Fruit fly (Drosophila melanogaster) whole organism, prepupa: Measurements from ENCODE around the gene Pph13.

Source experiments
- Blimp-1 ChIP-seq: fragments of 200-800 bp; sonication (Bioruptor generic); optimal IDR thresholded peaks from 3 replicates; lab custom pipeline; 2017; ENCODE audit warnings: missing biosample characterization, missing genetic modification characterization, mild to moderate bottlenecking, moderate library complexity, missing genetic modification reagents
- CG10669 ChIP-seq: fragments of 200-800 bp; sonication (Bioruptor generic); optimal IDR thresholded peaks from 3 replicates; lab custom pipeline; 2018; ENCODE audit warnings: missing biosample characterization, mild to moderate bottlenecking, missing genetic modification characterization, moderate library complexity
- CG11762 ChIP-seq: fragments of 200-800 bp; sonication (Bioruptor generic); optimal IDR thresholded peaks from 3 replicates; lab custom pipeline; 2016; ENCODE audit warnings: missing biosample characterization, missing genetic modification characterization; ENCODE audit not compliant: insufficient read depth
- CG16779 ChIP-seq: fragments of 200-800 bp; sonication (Bioruptor generic); optimal IDR thresholded peaks from 3 replicates; lab custom pipeline; 2017; ENCODE audit warnings: missing biosample characterization, mild to moderate bottlenecking, missing genetic modification characterization
- CG3032 ChIP-seq: fragments of 200-800 bp; optimal IDR thresholded peaks from 2 replicates; lab custom pipeline; 2019; ENCODE audit warnings: missing biosample characterization, mild to moderate bottlenecking, missing genetic modification characterization, moderate library complexity
- CG34406 ChIP-seq: fragments of 200-800 bp; sonication (Bioruptor generic); optimal IDR thresholded peaks from 3 replicates; lab custom pipeline; 2016; ENCODE audit warnings: missing biosample characterization, missing genetic modification characterization
- CG4318 ChIP-seq: fragments of 200-800 bp; sonication (Bioruptor generic); optimal IDR thresholded peaks from 3 replicates; lab custom pipeline; 2017; ENCODE audit warnings: missing biosample characterization, mild to moderate bottlenecking, missing genetic modification characterization
- CG6163 ChIP-seq: fragments of 200-800 bp; sonication (Bioruptor generic); IDR thresholded peaks from 3 replicates; pipeline ENCODE4 v1.3.6; 2022; ENCODE audit warnings: missing biosample characterization, missing genetic modification characterization
- CG6276 ChIP-seq: fragments of 200-800 bp; sonication (Bioruptor generic); optimal IDR thresholded peaks from 2 replicates; lab custom pipeline; 2017; ENCODE audit warnings: missing biosample characterization, mild to moderate bottlenecking, missing genetic modification characterization
- CG6792 ChIP-seq: fragments of 200-800 bp; sonication (Bioruptor generic); optimal IDR thresholded peaks from 3 replicates; lab custom pipeline; 2016; ENCODE audit warnings: missing biosample characterization, missing genetic modification characterization
- CG6808 ChIP-seq: fragments of 200-800 bp; sonication (Bioruptor generic); optimal IDR thresholded peaks from 3 replicates; lab custom pipeline; 2017; ENCODE audit warnings: missing biosample characterization, missing genetic modification characterization, mild to moderate bottlenecking, moderate library complexity, missing genetic modification reagents
- CG6854 ChIP-seq: fragments of 200-800 bp; sonication (Bioruptor generic); optimal IDR thresholded peaks from 2 replicates; lab custom pipeline; 2017; ENCODE audit warnings: missing biosample characterization, mild to moderate bottlenecking, missing genetic modification characterization
- CG7368 ChIP-seq: fragments of 200-800 bp; sonication (Bioruptor generic); optimal IDR thresholded peaks from 3 replicates; lab custom pipeline; 2016; ENCODE audit warnings: missing biosample characterization, missing genetic modification characterization
- CG8119 ChIP-seq: fragments of 200-800 bp; sonication (Bioruptor generic); IDR thresholded peaks from 3 replicates; pipeline ENCODE4 v1.3.6; 2022; ENCODE audit warnings: missing biosample characterization, missing genetic modification characterization
- CG8632 ChIP-seq: fragments of 200-800 bp; sonication (Bioruptor generic); optimal IDR thresholded peaks from 3 replicates; lab custom pipeline; 2016; ENCODE audit warnings: missing biosample characterization, missing genetic modification characterization
- CG9139 ChIP-seq: fragments of 200-800 bp; sonication (Bioruptor generic); optimal IDR thresholded peaks from 3 replicates; lab custom pipeline; 2017; ENCODE audit warnings: missing biosample characterization, mild to moderate bottlenecking, missing genetic modification characterization
- Eip75B ChIP-seq: fragments of 200-800 bp; sonication (Bioruptor generic); optimal IDR thresholded peaks from 3 replicates; lab custom pipeline; 2016; ENCODE audit warnings: missing biosample characterization, missing genetic modification characterization
- Eip78C ChIP-seq: fragments of 200-800 bp; sonication (Bioruptor generic); peaks from one replicate; lab custom pipeline; 2016; ENCODE audit warnings: missing biosample characterization, missing genetic modification characterization
- Ets21C ChIP-seq: fragments of 200-800 bp; sonication (Bioruptor generic); optimal IDR thresholded peaks from 3 replicates; lab custom pipeline; 2016; ENCODE audit warnings: missing biosample characterization, missing genetic modification characterization
- Hr4 ChIP-seq: fragments of 200-800 bp; sonication (Bioruptor generic); optimal IDR thresholded peaks from 3 replicates; lab custom pipeline; 2016; ENCODE audit warnings: missing biosample characterization, missing genetic modification characterization
- Lpt ChIP-seq: fragments of 200-800 bp; sonication (Bioruptor generic); optimal IDR thresholded peaks from 3 replicates; lab custom pipeline; 2016; ENCODE audit warnings: missing biosample characterization, missing genetic modification characterization
- Met ChIP-seq: fragments of 200-800 bp; sonication (Bioruptor generic); optimal IDR thresholded peaks from 3 replicates; lab custom pipeline; 2016; ENCODE audit warnings: missing biosample characterization, missing genetic modification characterization
- OdsH ChIP-seq: fragments of 200-800 bp; sonication (Bioruptor generic); optimal IDR thresholded peaks from 3 replicates; lab custom pipeline; 2016; ENCODE audit warnings: missing biosample characterization, missing genetic modification characterization
- acj6 ChIP-seq: fragments of 200-800 bp; sonication (Bioruptor generic); optimal IDR thresholded peaks from 3 replicates; lab custom pipeline; 2016; ENCODE audit warnings: missing biosample characterization, missing genetic modification characterization
- cyc ChIP-seq: fragments of 200-800 bp; sonication (Bioruptor generic); optimal IDR thresholded peaks from 3 replicates; lab custom pipeline; 2016; ENCODE audit warnings: missing biosample characterization, missing genetic modification characterization
- eg ChIP-seq: fragments of 200-800 bp; sonication (Bioruptor generic); IDR thresholded peaks from 3 replicates; pipeline ENCODE4 v1.3.6; 2022; ENCODE audit warnings: missing biosample characterization, missing genetic modification characterization
- esn ChIP-seq: fragments of 200-800 bp; sonication (Bioruptor generic); optimal IDR thresholded peaks from 2 replicates; lab custom pipeline; 2016; ENCODE audit warnings: missing biosample characterization, mild to moderate bottlenecking, missing genetic modification characterization, moderate library complexity
- fd85E ChIP-seq: fragments of 200-800 bp; sonication (Bioruptor generic); optimal IDR thresholded peaks from 3 replicates; lab custom pipeline; 2016; ENCODE audit warnings: missing biosample characterization, missing genetic modification characterization
- fkh ChIP-seq: fragments of 200-800 bp; sonication (Bioruptor generic); optimal IDR thresholded peaks from 3 replicates; lab custom pipeline; 2017; ENCODE audit warnings: missing biosample characterization, mild to moderate bottlenecking, missing genetic modification characterization, moderate library complexity
- lz ChIP-seq: fragments of 200-800 bp; sonication (Bioruptor generic); optimal IDR thresholded peaks from 3 replicates; lab custom pipeline; 2016; ENCODE audit warnings: missing biosample characterization, missing genetic modification characterization
- net ChIP-seq: fragments of 200-800 bp; sonication (Bioruptor generic); optimal IDR thresholded peaks from 3 replicates; lab custom pipeline; 2016; ENCODE audit warnings: missing biosample characterization, missing genetic modification characterization
- ss ChIP-seq, 2 experiments: fragments of 200-800 bp; sonication (Bioruptor generic); optimal IDR thresholded peaks; 2 replicates in 1 of 2; 3 replicates in 1 of 2; lab custom pipeline; 2017 to 2018; ENCODE audit warnings: mild to moderate bottlenecking in 2 of 2, missing biosample characterization in 2 of 2, missing genetic modification characterization in 2 of 2, moderate library complexity in 1 of 2
- svp ChIP-seq: fragments of 200-800 bp; sonication (Bioruptor generic); peaks from one replicate; lab custom pipeline; 2016; ENCODE audit warnings: missing biosample characterization, missing genetic modification characterization
- topi ChIP-seq: fragments of 200-800 bp; sonication (Bioruptor generic); optimal IDR thresholded peaks from 3 replicates; lab custom pipeline; 2016; ENCODE audit warnings: missing biosample characterization, missing genetic modification characterization
- vri ChIP-seq: fragments of 200-800 bp; sonication (Bioruptor generic); optimal IDR thresholded peaks from 3 replicates; lab custom pipeline; 2016; ENCODE audit warnings: missing biosample characterization, mild to moderate bottlenecking, missing genetic modification characterization

Gene Pph13

DNA sequence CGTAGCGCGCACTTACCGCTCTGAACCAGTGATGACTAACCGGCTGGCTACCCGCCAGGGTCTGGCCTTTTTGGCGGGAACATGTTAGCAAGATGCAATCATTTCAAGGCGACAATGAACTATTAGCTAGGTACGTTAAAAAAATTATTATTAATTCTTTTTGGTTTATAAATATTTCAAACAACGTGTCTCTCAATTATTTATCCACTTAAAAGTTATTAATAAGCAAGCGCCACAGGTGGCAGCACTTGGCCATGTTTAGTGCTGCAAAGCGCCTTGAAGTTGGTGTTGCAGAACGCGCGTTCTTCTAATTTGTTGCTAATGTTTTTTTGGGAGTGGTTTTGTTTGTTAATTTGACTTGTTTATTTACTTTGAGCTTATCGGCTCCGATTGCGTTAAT lies 3.1 kb upstream of the Pph13 start, which contains the start of the genes Ipk2 and cold (continued):
- TF ChIP-seq eg (GFP tag; lab: Robert Waterston, UW) (peak; percentile 61; the same call in 2 of the 3 replicates), CG8632 (GFP tag; lab: Kevin White, UChicago) (no peak), Met (GFP tag; lab: Kevin White, UChicago) (no peak), Hr4 (GFP tag; lab: Kevin White, UChicago) (no peak), OdsH (no peak), CG7368 (GFP tag; lab: Kevin White, UChicago) (no peak), CG34406 (GFP tag; lab: Kevin White, UChicago) (peak; percentile 42), CG6854 (GFP tag; lab: Kevin White, UChicago) (peak; percentile 34)

DNA sequence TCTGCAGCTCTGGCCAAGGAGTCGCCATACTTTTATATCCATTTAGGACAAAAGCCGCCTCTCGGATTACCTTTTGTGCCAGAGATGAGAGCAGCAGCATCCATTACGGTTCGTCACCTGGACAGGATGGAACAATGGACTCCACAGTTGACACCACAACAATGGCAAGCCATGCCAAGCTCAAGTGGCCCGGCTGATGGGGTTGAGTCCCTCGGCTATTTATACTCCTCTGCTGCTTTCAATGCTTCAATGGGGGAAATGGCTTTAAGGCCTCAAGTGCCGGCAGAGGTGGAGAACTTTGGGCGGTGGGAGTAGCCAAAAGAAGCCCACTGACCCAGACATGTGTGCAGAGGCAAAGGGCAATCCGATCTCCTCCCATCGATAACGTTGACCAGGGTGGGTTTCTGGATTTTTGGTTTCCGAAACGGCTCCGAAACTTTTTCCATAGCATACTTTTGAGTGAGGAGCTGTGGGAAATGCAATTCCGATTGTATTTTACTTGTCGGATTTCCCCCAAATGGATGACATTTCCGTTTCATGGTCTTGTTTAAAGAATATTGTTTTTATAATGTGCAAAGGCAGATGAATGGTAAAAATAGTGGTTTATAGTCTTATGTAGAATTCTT lies 614 bp upstream of the Pph13 start, which contains the start of gene Ptth:
Gene Ptth (minus strand): TSS at position 338 of the 626 bp plus-strand sequence.
- no peak for TF ChIP-seq Ets21C (GFP tag; lab: Kevin White, UChicago)
- peak; percentile 94 for TF ChIP-seq svp (GFP tag; lab: Kevin White, UChicago)

DNA sequence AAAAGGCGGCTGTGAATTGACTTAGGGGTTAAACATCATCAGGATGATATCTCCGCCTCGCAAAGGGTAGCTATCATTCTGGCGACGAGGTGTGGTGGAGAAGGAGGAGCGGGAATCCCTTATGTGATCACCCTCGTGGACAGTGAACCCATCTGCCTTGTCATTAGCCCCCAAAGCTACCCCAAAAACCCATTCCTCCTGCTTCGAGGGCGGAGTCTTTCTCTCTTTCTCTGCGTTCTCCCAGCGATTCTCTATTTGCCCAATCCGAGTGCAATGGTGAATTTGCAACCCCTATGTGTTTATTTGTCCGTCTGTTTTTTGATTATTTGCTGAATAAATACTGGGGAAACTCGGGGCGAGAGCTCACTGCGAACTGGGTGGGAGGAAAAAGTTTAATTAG lies 8.0 kb downstream of the Pph13 start:
- TF ChIP-seq CG10669 (GFP tag; lab: Kevin White, UChicago) (no peak), fkh (GFP tag; lab: Kevin White, UChicago) (no peak), net (no peak), CG16779 (no peak), CG6792 (GFP tag; lab: Kevin White, UChicago) (no peak), vri (GFP tag; lab: Kevin White, UChicago) (no peak)

DNA sequence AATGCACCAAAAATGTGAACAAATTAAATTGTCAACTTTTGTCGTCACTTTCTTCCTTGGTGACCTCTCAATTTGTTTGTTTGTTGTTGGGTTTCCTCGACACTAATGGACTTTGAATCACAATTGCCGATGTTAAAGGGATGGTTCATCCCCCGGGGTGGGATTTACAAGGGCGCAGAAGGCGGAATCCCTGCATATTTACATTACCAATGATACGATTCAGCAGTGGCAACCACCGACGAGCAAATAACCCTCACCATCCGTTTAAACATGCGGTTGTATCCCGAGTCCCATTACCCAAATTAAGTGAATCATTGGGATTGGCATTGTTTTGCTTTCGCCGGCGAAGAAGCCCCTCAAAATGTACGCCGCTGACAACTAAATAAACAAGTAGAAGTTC lies 14.2 kb downstream of the Pph13 start:
- TF ChIP-seq fkh (GFP tag; lab: Kevin White, UChicago) (peak; percentile 6), CG8119 (GFP tag; lab: Robert Waterston, UW) (no peak), acj6 (no peak)

DNA sequence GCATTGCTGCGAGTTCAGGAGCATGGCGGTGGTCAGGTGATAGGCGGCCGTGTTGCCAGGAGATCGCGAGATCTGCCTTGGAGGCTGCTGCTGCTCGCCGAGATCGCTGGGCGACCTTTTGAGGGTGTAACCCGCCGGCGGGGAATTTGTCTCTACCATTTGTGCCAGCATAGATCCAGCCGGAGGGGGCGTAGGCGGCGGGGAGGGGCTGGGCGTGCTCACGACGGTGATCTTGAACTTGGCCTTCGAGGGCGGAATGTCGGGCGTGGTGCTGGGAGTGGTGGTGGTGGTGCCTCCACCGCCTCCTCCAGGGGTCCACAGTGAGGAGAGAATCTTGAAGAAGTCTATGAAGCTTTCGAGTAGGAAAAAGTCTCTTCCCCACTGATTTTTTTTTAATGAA lies 16.8 kb downstream of the Pph13 start:
- TF ChIP-seq topi (no peak), CG9139 (GFP tag; lab: Kevin White, UChicago) (no peak), fd85E (GFP tag; lab: Kevin White, UChicago) (no peak), Eip78C (GFP tag; lab: Kevin White, UChicago) (no peak), CG4318 (no peak), CG3032 (tag; lab: Kevin White, UChicago) (no peak), ss (GFP tag; optimal IDR thresholded peaks at IDR 0.05; lab: Kevin White, UChicago) (no peak)

DNA sequence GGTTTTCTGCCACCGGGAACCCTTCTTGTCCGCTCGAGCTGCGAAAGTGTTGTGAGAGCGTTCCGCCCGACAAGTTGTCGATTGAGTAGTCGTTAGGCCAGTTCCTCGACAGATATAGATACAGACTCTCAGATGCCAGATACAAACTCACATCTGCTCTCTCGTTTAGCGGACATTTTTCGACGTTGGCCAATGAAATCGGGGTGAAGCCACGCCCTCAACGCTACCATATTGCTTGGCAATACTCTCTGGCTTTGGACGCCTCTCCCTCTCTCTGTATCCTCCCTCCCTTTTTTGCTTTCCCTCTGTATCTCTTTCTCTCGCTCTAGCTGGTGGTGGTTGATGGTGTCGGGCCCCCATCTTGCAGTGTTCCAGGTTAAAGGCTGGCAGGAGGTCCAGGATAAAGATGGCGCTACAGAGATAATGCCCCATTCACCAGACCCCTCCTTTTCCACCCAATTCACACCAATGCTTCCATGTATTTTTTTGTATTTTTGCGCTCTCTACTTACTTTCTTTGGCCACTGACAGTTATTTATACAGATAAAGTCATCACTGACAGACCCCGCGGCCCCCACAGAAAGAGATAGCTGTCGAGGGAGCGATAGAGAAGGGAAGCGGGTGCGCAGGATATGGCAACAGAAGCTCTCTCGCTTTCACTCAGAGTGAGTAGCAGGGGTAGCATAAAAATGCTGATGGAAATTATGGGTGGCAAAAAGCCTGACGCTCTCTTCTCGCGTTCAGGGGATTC lies 17.5 kb downstream of the Pph13 start, which contains the start of gene Gsc:
Gene Gsc (minus strand): TSS at position 51 of the 750 bp plus-strand sequence.
- TF ChIP-seq fkh (GFP tag; lab: Kevin White, UChicago): peak; percentile 15
- TF ChIP-seq CG34406 (GFP tag; lab: Kevin White, UChicago): no peak
- TF ChIP-seq CG6276: no peak
- TF ChIP-seq CG6808: no peak
- peak; percentile 30 for TF ChIP-seq CG7368 (GFP tag; lab: Kevin White, UChicago)
- TF ChIP-seq, all 60 proteins: peak for 2

DNA sequence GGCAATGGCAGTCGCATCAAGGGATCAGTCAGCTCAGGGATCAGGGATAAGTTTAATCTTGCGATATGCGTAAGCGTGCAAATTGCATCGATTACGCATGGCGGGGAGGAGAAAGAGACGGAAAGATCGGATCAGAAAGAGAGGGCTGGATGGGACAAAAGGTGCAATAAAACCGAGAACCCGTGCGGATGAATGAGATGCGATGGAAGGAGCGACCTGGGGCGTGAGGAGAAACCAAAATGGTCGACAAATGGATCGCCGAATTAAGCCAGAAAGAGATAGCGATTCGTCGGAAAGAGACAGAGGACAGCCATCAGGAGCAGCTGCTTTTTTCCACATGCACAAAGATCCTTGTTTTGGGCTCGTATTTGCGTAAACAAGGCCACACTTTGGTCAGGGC lies 20.5 kb downstream of the Pph13 start:
- TF ChIP-seq Lpt (GFP tag; lab: Kevin White, UChicago) (no peak), OdsH (no peak), Blimp-1 (GFP tag; lab: Kevin White, UChicago) (no peak), CG11762 (GFP tag; lab: Kevin White, UChicago) (no peak), Met (GFP tag; lab: Kevin White, UChicago) (no peak), eg (GFP tag; lab: Robert Waterston, UW) (no peak), CG7368 (GFP tag; lab: Kevin White, UChicago) (no peak), cyc (GFP tag; lab: Kevin White, UChicago) (no peak), fd85E (GFP tag; lab: Kevin White, UChicago) (no peak), esn (GFP tag; lab: Kevin White, UChicago) (no peak), CG6792 (GFP tag; lab: Kevin White, UChicago) (no peak), lz (GFP tag; lab: Kevin White, UChicago) (no peak), CG6163 (GFP tag; lab: Robert Waterston, UW) (no peak), Eip75B (GFP tag; lab: Kevin White, UChicago) (no peak)
